Fruit fly (Drosophila melanogaster) whole organism, embryonic: Measurements from ENCODE around the gene CG6028.
A peak's percentile ranks its signal among the peaks of the same experiment; 100 is the strongest.

ENCODE experiments used
- CG10462 ChIP-seq: fragments of 200-800 bp; sonication (Bioruptor generic); optimal IDR thresholded peaks from 2 replicates; lab custom pipeline; 2016; ENCODE audit warnings: missing biosample characterization, missing genetic modification characterization
- CG13424 ChIP-seq: fragments of 200-800 bp; sonication (Bioruptor generic); optimal IDR thresholded peaks from 2 replicates; lab custom pipeline; 2019; ENCODE audit warnings: missing biosample characterization, mild to moderate bottlenecking, missing genetic modification characterization, moderate library complexity
- CG14860 ChIP-seq: fragments of 200-800 bp; sonication (Bioruptor generic); IDR thresholded peaks from 3 replicates; pipeline ENCODE4 v1.3.6; 2022; ENCODE audit warnings: missing biosample characterization, missing genetic modification characterization; ENCODE audit not compliant: partially characterized antibody
- CG15514 ChIP-seq: fragments of 200-800 bp; sonication (Bioruptor generic); optimal IDR thresholded peaks from 3 replicates; lab custom pipeline; 2017; ENCODE audit warnings: missing biosample characterization, missing genetic modification characterization, mild to moderate bottlenecking, moderate library complexity, missing genetic modification reagents
- CG16813 ChIP-seq: fragments of 200-800 bp; sonication (Bioruptor generic); IDR thresholded peaks from 3 replicates; pipeline ENCODE4 v1.3.6; 2022; ENCODE audit warnings: missing biosample characterization, missing genetic modification characterization; ENCODE audit not compliant: partially characterized antibody
- CG18011 ChIP-seq: fragments of 200-800 bp; sonication (Bioruptor generic); optimal IDR thresholded peaks from 2 replicates; lab custom pipeline; 2017; ENCODE audit warnings: missing biosample characterization, missing genetic modification characterization, mild to moderate bottlenecking, moderate library complexity, missing genotype
- CG2116 ChIP-seq: fragments of 200-800 bp; sonication (Bioruptor generic); optimal IDR thresholded peaks from 3 replicates; lab custom pipeline; 2018; ENCODE audit warnings: missing biosample characterization, mild to moderate bottlenecking, missing genetic modification characterization
- CG30431 ChIP-seq: fragments of 200-800 bp; sonication (Bioruptor generic); optimal IDR thresholded peaks from 2 replicates; lab custom pipeline; 2017; ENCODE audit warnings: missing biosample characterization, missing genetic modification characterization
- CG31224 ChIP-seq: fragments of 200-800 bp; sonication (Bioruptor generic); IDR thresholded peaks from 2 replicates; pipeline ENCODE4 v1.3.6; 2022; ENCODE audit warnings: missing biosample characterization, missing genetic modification characterization
- CG34422 ChIP-seq: fragments of 200-800 bp; sonication (Bioruptor generic); IDR thresholded peaks from 3 replicates; pipeline ENCODE4 v1.3.6; 2022; ENCODE audit warnings: missing biosample characterization, missing genetic modification characterization
- CG43689 ChIP-seq: fragments of 200-800 bp; sonication (Bioruptor generic); IDR thresholded peaks from 2 replicates; pipeline ENCODE4 v1.3.6; 2022; ENCODE audit warnings: missing biosample characterization, missing genetic modification characterization
- CG5245 ChIP-seq: fragments of 200-800 bp; sonication (Bioruptor generic); optimal IDR thresholded peaks from 3 replicates; lab custom pipeline; 2016; ENCODE audit warnings: missing biosample characterization, missing genetic modification characterization
- CG7556 ChIP-seq: fragments of 200-800 bp; sonication (Bioruptor generic); optimal IDR thresholded peaks from 2 replicates; lab custom pipeline; 2017; ENCODE audit warnings: missing biosample characterization, mild to moderate bottlenecking, missing genetic modification characterization
- CG8924 ChIP-seq: fragments of 200-800 bp; optimal IDR thresholded peaks from 3 replicates; lab custom pipeline; 2019; ENCODE audit warnings: missing biosample characterization, mild to moderate bottlenecking, missing genetic modification characterization, moderate library complexity
- Camta ChIP-seq: fragments of 200-800 bp; sonication (Bioruptor generic); optimal IDR thresholded peaks from 2 replicates; lab custom pipeline; 2016; ENCODE audit warnings: missing biosample characterization, missing genetic modification characterization
- CoRest ChIP-seq: fragments of 200-800 bp; sonication (Bioruptor generic); optimal IDR thresholded peaks from 3 replicates; lab custom pipeline; 2018; ENCODE audit warnings: missing biosample characterization, mild to moderate bottlenecking, missing genetic modification characterization, moderate library complexity
- Dll ChIP-seq: fragments of 200-800 bp; sonication (Bioruptor generic); IDR thresholded peaks from 4 replicates; pipeline ENCODE4 v1.3.6; 2022; ENCODE audit warnings: missing biosample characterization, missing genetic modification characterization; ENCODE audit not compliant: partially characterized antibody
- Dref ChIP-seq: fragments of 200-800 bp; sonication (Bioruptor generic); IDR thresholded peaks from 2 replicates; pipeline ENCODE4 v1.3.6; 2022; ENCODE audit warnings: missing biosample characterization, missing genetic modification characterization
- Eip74EF ChIP-seq, 2 experiments: fragments of 200-800 bp in 1 of 2; fragments of >200 bp in 1 of 2; sonication (Bioruptor generic) in 1 of 2; optimal IDR thresholded peaks; 2 replicates each; lab custom pipeline; 2017 to 2019; ENCODE audit warnings: missing biosample characterization in 2 of 2, missing genetic modification characterization in 2 of 2, mild to moderate bottlenecking in 1 of 2, moderate library complexity in 1 of 2
- Ets97D ChIP-seq: fragments of 200-800 bp; sonication (Bioruptor generic); optimal IDR thresholded peaks from 3 replicates; lab custom pipeline; 2016; ENCODE audit warnings: missing biosample characterization, missing genetic modification characterization
- Hmr ChIP-seq: fragments of 200-800 bp; sonication (Bioruptor generic); optimal IDR thresholded peaks from 3 replicates; lab custom pipeline; 2017; ENCODE audit warnings: mild to moderate bottlenecking, missing biosample characterization, missing genetic modification reagents, missing genetic modification characterization
- Hr78 ChIP-seq, 2 experiments: fragments of 200-800 bp in 1 of 2; fragments of >200 bp in 1 of 2; sonication (Bioruptor generic) in 1 of 2; optimal IDR thresholded peaks; 2 replicates each; lab custom pipeline; 2017 to 2019; ENCODE audit warnings: missing biosample characterization in 2 of 2, missing genetic modification characterization in 2 of 2, mild to moderate bottlenecking in 1 of 2, moderate library complexity in 1 of 2
- Kr ChIP-seq: fragments of 200-800 bp; sonication (Bioruptor generic); optimal IDR thresholded peaks from 2 replicates; lab custom pipeline; 2017; ENCODE audit warnings: missing biosample characterization, mild to moderate bottlenecking, missing genetic modification characterization
- MBD-R2 ChIP-seq: fragments of 200-800 bp; sonication (Bioruptor generic); IDR thresholded peaks from 2 replicates; pipeline ENCODE4 v1.3.6; 2022; ENCODE audit warnings: missing biosample characterization, missing genetic modification characterization
- Mes4 ChIP-seq: fragments of 200-800 bp; sonication (Bioruptor generic); optimal IDR thresholded peaks from 2 replicates; lab custom pipeline; 2016; ENCODE audit warnings: missing biosample characterization, missing genetic modification characterization
- NFAT ChIP-seq: fragments of 200-800 bp; sonication (Bioruptor generic); IDR thresholded peaks from 2 replicates; pipeline ENCODE4 v1.3.6; 2022; ENCODE audit warnings: missing biosample characterization, missing genetic modification characterization
- Nf-YA ChIP-seq: fragments of 200-800 bp; sonication (Bioruptor generic); IDR thresholded peaks from 2 replicates; pipeline ENCODE4 v1.3.6; 2022; ENCODE audit warnings: missing biosample characterization, missing genetic modification characterization
- Oaz ChIP-seq: fragments of 200-800 bp; sonication (Bioruptor generic); IDR thresholded peaks from 2 replicates; pipeline ENCODE4 v1.3.6; 2022; ENCODE audit warnings: missing biosample characterization, missing genetic modification characterization
- Optix ChIP-seq: fragments of 200-800 bp; sonication (Bioruptor generic); IDR thresholded peaks from 3 replicates; pipeline ENCODE4 v1.3.6; 2022; ENCODE audit warnings: missing biosample characterization, missing genetic modification characterization
- Ptx1 ChIP-seq: fragments of 200-800 bp; sonication (Bioruptor generic); IDR thresholded peaks from 2 replicates; pipeline ENCODE4 v1.3.6; 2022; ENCODE audit warnings: missing biosample characterization, missing genetic modification characterization
- Scr ChIP-seq: fragments of 200-800 bp; sonication (Bioruptor generic); IDR thresholded peaks from 2 replicates; pipeline ENCODE4 v1.3.6; 2022; ENCODE audit warnings: missing biosample characterization, missing genetic modification characterization; ENCODE audit not compliant: partially characterized antibody
- Sin3A ChIP-seq: fragments of >200 bp; optimal IDR thresholded peaks from 2 replicates; lab custom pipeline; 2018
- YL-1 ChIP-seq: fragments of 200-800 bp; sonication (Bioruptor generic); optimal IDR thresholded peaks from 3 replicates; lab custom pipeline; 2017; ENCODE audit warnings: missing biosample characterization, mild to moderate bottlenecking, missing genetic modification characterization
- amos ChIP-seq: fragments of 200-800 bp; sonication (Bioruptor generic); IDR thresholded peaks from 2 replicates; pipeline ENCODE4 v1.3.6; 2022; ENCODE audit warnings: missing biosample characterization, missing genetic modification characterization; ENCODE audit not compliant: partially characterized antibody
- bbx ChIP-seq: fragments of 200-800 bp; sonication (Bioruptor generic); IDR thresholded peaks from 2 replicates; pipeline ENCODE4 v1.3.6; 2022; ENCODE audit warnings: missing biosample characterization, missing genetic modification characterization; ENCODE audit not compliant: partially characterized antibody
- cwo ChIP-seq: fragments of 200-800 bp; sonication (Bioruptor generic); optimal IDR thresholded peaks from 3 replicates; lab custom pipeline; 2017; ENCODE audit warnings: missing biosample characterization, missing genetic modification characterization, mild to moderate bottlenecking, moderate library complexity, missing genetic modification reagents
- hb ChIP-seq: fragments of 200-800 bp; sonication (Bioruptor generic); IDR thresholded peaks from 3 replicates; pipeline ENCODE4 v1.3.6; 2022; ENCODE audit warnings: missing biosample characterization, missing genetic modification characterization; ENCODE audit not compliant: partially characterized antibody
- maf-S ChIP-seq: fragments of 200-800 bp; sonication (Bioruptor generic); optimal IDR thresholded peaks from 2 replicates; lab custom pipeline; 2016; ENCODE audit warnings: missing biosample characterization, missing genetic modification characterization
- phol ChIP-seq: fragments of 200-800 bp; sonication (Bioruptor generic); optimal IDR thresholded peaks from 3 replicates; lab custom pipeline; 2018; ENCODE audit warnings: missing biosample characterization, mild to moderate bottlenecking, missing genetic modification characterization, moderate library complexity
- salm ChIP-seq: fragments of 200-800 bp; sonication (Bioruptor generic); optimal IDR thresholded peaks from 2 replicates; lab custom pipeline; 2018; ENCODE audit warnings: missing biosample characterization, mild to moderate bottlenecking, missing genetic modification characterization
- sna ChIP-seq: fragments of 200-800 bp; sonication (Bioruptor generic); IDR thresholded peaks from 2 replicates; pipeline ENCODE4 v1.3.6; 2022; ENCODE audit warnings: missing biosample characterization, missing genetic modification characterization; ENCODE audit not compliant: partially characterized antibody
- sr ChIP-seq: fragments of 200-800 bp; sonication (Bioruptor generic); IDR thresholded peaks from 3 replicates; pipeline ENCODE4 v1.3.6; 2022; ENCODE audit warnings: missing biosample characterization, missing genetic modification characterization
- tll ChIP-seq, 2 experiments: fragments of 200-800 bp in 1 of 2; fragments of >200 bp in 1 of 2; sonication (Bioruptor generic) in 1 of 2; optimal IDR thresholded peaks; 2 replicates each; lab custom pipeline; 2017 to 2019; ENCODE audit warnings: missing biosample characterization in 2 of 2, missing genetic modification characterization in 2 of 2, mild to moderate bottlenecking in 1 of 2, moderate library complexity in 1 of 2
- toy ChIP-seq: fragments of 200-800 bp; sonication (Bioruptor generic); IDR thresholded peaks from 2 replicates; pipeline ENCODE4 v1.3.6; 2022; ENCODE audit warnings: missing biosample characterization, missing genetic modification characterization
- unc-4 ChIP-seq: fragments of 200-800 bp; sonication (Bioruptor generic); IDR thresholded peaks from 2 replicates; pipeline ENCODE4 v1.3.6; 2022; ENCODE audit warnings: missing biosample characterization, missing genetic modification characterization; ENCODE audit not compliant: partially characterized antibody
- vnd ChIP-seq: fragments of 200-800 bp; sonication (Bioruptor generic); IDR thresholded peaks from 3 replicates; pipeline ENCODE4 v1.3.6; 2022; ENCODE audit warnings: missing biosample characterization, missing genetic modification characterization; ENCODE audit not compliant: partially characterized antibody
- zen ChIP-seq: fragments of 200-800 bp; sonication (Bioruptor generic); optimal IDR thresholded peaks from 3 replicates; lab custom pipeline; 2018; ENCODE audit warnings: missing biosample characterization, mild to moderate bottlenecking, missing genetic modification characterization, moderate library complexity
- zen2 ChIP-seq: fragments of 200-800 bp; sonication (Bioruptor generic); IDR thresholded peaks from 3 replicates; pipeline ENCODE4 v1.3.6; 2022; ENCODE audit warnings: missing biosample characterization, missing genetic modification characterization; ENCODE audit not compliant: partially characterized antibody
- zf30C ChIP-seq: fragments of 200-800 bp; sonication (Bioruptor generic); optimal IDR thresholded peaks from 3 replicates; lab custom pipeline; 2018; ENCODE audit warnings: missing biosample characterization, mild to moderate bottlenecking, missing genetic modification characterization

CG6028 gene

DNA sequence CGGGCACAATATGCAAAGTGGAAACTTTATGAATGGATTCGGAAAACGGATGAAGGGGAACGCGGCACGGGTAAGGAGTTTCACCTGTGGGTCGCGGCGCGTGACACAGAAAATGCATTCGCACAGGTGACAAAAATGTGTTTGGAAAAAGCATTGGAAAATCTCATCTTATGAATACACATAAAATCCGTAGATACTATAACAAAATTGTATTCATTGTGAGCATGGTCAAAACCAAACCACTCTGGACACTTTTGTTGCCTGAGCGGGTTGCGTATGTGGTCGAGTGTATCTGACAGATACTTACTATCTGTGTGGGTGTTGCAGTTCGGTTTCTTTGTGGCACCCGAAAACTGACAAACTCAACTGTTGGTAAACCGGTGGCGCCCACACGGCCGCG lies 14.2 kb upstream of the CG6028 start (continued):
- TF ChIP-seq Kr (GFP tag; lab: Kevin White, UChicago): no peak
- TF ChIP-seq Optix: peak; percentile 69; the same call in 2 of the 3 replicates
- no peak for TF ChIP-seq amos (GFP tag; lab: Robert Waterston, UW)
- TF ChIP-seq Nf-YA: peak; percentile 42; the same call in 1 of the 2 replicates
- TF ChIP-seq CG7556 (GFP tag; lab: Kevin White, UChicago): peak; percentile 45
- TF ChIP-seq zen2 (GFP tag; lab: Robert Waterston, UW): no peak
- TF ChIP-seq CG16813 (GFP tag; lab: Robert Waterston, UW): no peak
- TF ChIP-seq sna: peak; percentile 17; the same call in 1 of the 2 replicates
- peak; percentile 15 for TF ChIP-seq CG5245 (GFP tag; lab: Kevin White, UChicago)
- TF ChIP-seq Hmr (GFP tag; lab: Kevin White, UChicago): no peak
- peak; percentile 53 for TF ChIP-seq CG13424 (tag; lab: Kevin White, UChicago)
- TF ChIP-seq maf-S: no peak
- TF ChIP-seq CG31224: peak; percentile 43; the same call in 1 of the 2 replicates
- TF ChIP-seq CG43689 (GFP tag; lab: Robert Waterston, UW): no peak
- peak; percentile 39 for TF ChIP-seq phol (tag; lab: Kevin White, UChicago)
- TF ChIP-seq salm (tag; lab: Kevin White, UChicago): no peak
- no peak for TF ChIP-seq Mes4 (GFP tag; lab: Kevin White, UChicago)
- peak; percentile 75 for TF ChIP-seq Ptx1 (GFP tag; lab: Robert Waterston, UW)
- TF ChIP-seq CoRest: peak; percentile 27
- TF ChIP-seq CG8924 (tag; lab: Kevin White, UChicago): peak; percentile 38
- 0 out of 2 replicates have a peak, but pooled peaks have one; percentile 5 for TF ChIP-seq NFAT (GFP tag; lab: Robert Waterston, UW)
- no peak for TF ChIP-seq zf30C (GFP tag; lab: Kevin White, UChicago)

DNA sequence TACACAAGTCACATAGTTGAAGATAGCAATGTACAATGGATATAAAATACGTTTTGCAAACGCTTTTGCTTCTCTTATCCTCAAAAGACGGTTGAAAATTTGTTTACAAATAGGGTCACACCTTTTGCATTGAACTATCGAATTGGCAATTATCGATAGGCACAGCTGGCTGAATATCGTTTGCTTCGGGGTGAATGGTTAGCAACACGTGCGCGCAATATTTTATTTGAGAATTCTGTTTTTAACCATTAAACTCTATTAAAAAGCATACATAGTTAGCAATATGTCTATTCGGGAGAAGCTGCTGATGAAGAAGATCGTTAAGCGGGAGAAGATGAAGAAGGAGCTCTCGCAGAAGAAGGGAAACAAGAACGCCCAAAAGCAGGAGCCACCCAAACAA lies 10.2 kb upstream of the CG6028 start:
- no peak for TF ChIP-seq tll (GFP tag; optimal IDR thresholded peaks at IDR 0.05; lab: Kevin White, UChicago)
- peak; percentile 35 for TF ChIP-seq Sin3A (lab: Kevin White, UChicago)
- peak; percentile 55 for TF ChIP-seq cwo (GFP tag; lab: Kevin White, UChicago)
- TF ChIP-seq Ets97D (GFP tag; lab: Kevin White, UChicago): peak; percentile 71
- no peak for TF ChIP-seq Camta (GFP tag; lab: Kevin White, UChicago)
- peak; percentile 82 for TF ChIP-seq CG2116 (GFP tag; lab: Kevin White, UChicago)
- TF ChIP-seq Hr78 (GFP tag; optimal IDR thresholded peaks at IDR 0.05; lab: Kevin White, UChicago): peak in 1 of 2 experiments; percentile 80
- peak; percentile 77 for TF ChIP-seq MBD-R2 (GFP tag; lab: Robert Waterston, UW)
- peak; percentile 57; the same call in 1 of the 3 replicates for TF ChIP-seq vnd (GFP tag; lab: Robert Waterston, UW)
- TF ChIP-seq CG14860 (GFP tag; lab: Robert Waterston, UW): peak; percentile 57
- peak; percentile 4 for TF ChIP-seq zen (tag; lab: Kevin White, UChicago)
- TF ChIP-seq sr (GFP tag; lab: Robert Waterston, UW): no peak
- TF ChIP-seq Dll (GFP tag; lab: Robert Waterston, UW): peak; percentile 73
- TF ChIP-seq Oaz (GFP tag; lab: Robert Waterston, UW): no peak
- peak; percentile 78 for TF ChIP-seq unc-4 (GFP tag; lab: Robert Waterston, UW)
- TF ChIP-seq Scr (GFP tag; lab: Robert Waterston, UW): peak; percentile 77
- peak; percentile 90 for TF ChIP-seq Dref (GFP tag; lab: Robert Waterston, UW)
- TF ChIP-seq Eip74EF (GFP tag; optimal IDR thresholded peaks at IDR 0.05; lab: Kevin White, UChicago): no peak
- TF ChIP-seq CG18011 (GFP tag; lab: Kevin White, UChicago): no peak
- TF ChIP-seq toy: no peak
- no peak for TF ChIP-seq CG30431 (GFP tag; lab: Kevin White, UChicago)
- TF ChIP-seq YL-1 (GFP tag; lab: Kevin White, UChicago): peak; percentile 62
- peak; percentile 57; the same call in 1 of the 3 replicates for TF ChIP-seq CG34422 (GFP tag; lab: Robert Waterston, UW)
- peak; percentile 84 for TF ChIP-seq bbx
- peak; percentile 4 for TF ChIP-seq CG15514 (GFP tag; lab: Kevin White, UChicago)
- TF ChIP-seq CG10462 (GFP tag; lab: Kevin White, UChicago): no peak
- TF ChIP-seq hb: 0 out of 3 replicates have a peak, but pooled peaks have one; percentile 42
